3 worm cellular contexts compared by ENCODE assay signal in the genomic region with DNA sequence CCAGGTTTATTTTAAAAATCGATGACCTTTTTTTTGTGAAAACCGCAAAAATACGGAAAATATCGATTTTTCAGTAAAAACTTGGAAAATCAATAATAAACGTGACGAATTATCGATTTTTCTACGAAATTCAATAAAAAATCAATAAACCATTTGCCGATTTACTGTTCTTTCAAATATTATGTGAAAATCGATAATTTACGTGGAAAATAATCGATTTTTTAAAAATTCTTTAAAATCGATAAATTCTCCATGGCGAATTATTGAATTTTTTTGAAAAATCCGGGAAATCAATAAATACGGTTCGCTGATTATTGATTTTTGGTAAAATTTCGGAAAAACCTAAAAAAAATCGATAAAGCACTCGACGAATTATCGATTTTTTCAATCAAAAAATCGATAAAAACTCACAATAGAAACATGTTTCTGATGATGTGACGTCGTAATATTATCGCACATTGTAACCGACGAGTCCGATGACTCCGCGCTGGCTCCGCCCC.
TF ChIP-seq lines count a peak whose summit lies in the region.

No protein-coding gene starts in this region.

TF ChIP-seq in whole organism, L3 larva, 47 proteins besides CTCF, POLR2A, EP300 and RAD21:
- no peak for TF ChIP-seq R02D3.7 (tag; optimal IDR thresholded peaks at IDR 0.05; lab: Kevin White, UChicago)
- no peak for TF ChIP-seq lsy-12 (tag; optimal IDR thresholded peaks at IDR 0.05; lab: Kevin White, UChicago)
- no peak for TF ChIP-seq ceh-16 (tag; optimal IDR thresholded peaks at IDR 0.05; lab: Kevin White, UChicago)
- TF ChIP-seq ceh-28 (tag; optimal IDR thresholded peaks at IDR 0.05; lab: Kevin White, UChicago), result peak; percentile 96
- TF ChIP-seq snpc-4 (tag; optimal IDR thresholded peaks at IDR 0.05; lab: Kevin White, UChicago), result no peak
- no peak for TF ChIP-seq sea-2 (GFP tag; optimal IDR thresholded peaks at IDR 0.05; lab: Kevin White, UChicago)
- no peak for TF ChIP-seq fos-1 (tag; optimal IDR thresholded peaks at IDR 0.05; lab: Kevin White, UChicago)

TF ChIP-seq in whole organism, L4 larva, 104 proteins besides CTCF, POLR2A, EP300 and RAD21:
- peak; percentile 91 for TF ChIP-seq ceh-28 (tag; optimal IDR thresholded peaks at IDR 0.05; lab: Kevin White, UChicago)
- peak; percentile 74 for TF ChIP-seq aha-1 (tag; lab: Kevin White, UChicago)
- no peak for TF ChIP-seq sdz-12 (GFP tag; optimal IDR thresholded peaks at IDR 0.05; lab: Kevin White, UChicago)

TF ChIP-seq in whole organism, late embryonic, 69 proteins besides CTCF, POLR2A, EP300 and RAD21:
- TF ChIP-seq ceh-48 (tag; optimal IDR thresholded peaks at IDR 0.05; lab: Kevin White, UChicago) (peak; percentile 41), sdc-2 (tag; optimal IDR thresholded peaks at IDR 0.05; lab: Kevin White, UChicago) (no peak)
